Worm (Caenorhabditis elegans) whole organism, L1 larva: ENCODE results near the gene vps-29.

Source experiments
- F16B12.6 ChIP-seq: fragments of 150-350 bp; optimal IDR thresholded peaks from 2 replicates; lab custom pipeline; 2014; ENCODE audit warnings: missing biosample characterization, missing genetic modification characterization
- Y116A8C.19 ChIP-seq: sonication (generic microtip); optimal IDR thresholded peaks from 2 replicates; lab custom pipeline; 2016; ENCODE audit warnings: missing compliant biosample characterization, missing genetic modification characterization, borderline replicate concordance
- aly-2 ChIP-seq: fragments of 150-350 bp; optimal IDR thresholded peaks from 2 replicates; lab custom pipeline; 2014; ENCODE audit warnings: missing biosample characterization, missing genetic modification characterization
- ama-1 ChIP-seq: fragments of 150-350 bp; optimal IDR thresholded peaks from 2 replicates; lab custom pipeline; 2014
- ces-1 ChIP-seq: fragments of 150-350 bp; optimal IDR thresholded peaks from 2 replicates; lab custom pipeline; 2014; ENCODE audit warnings: missing biosample characterization, missing genetic modification reagents, missing genetic modification characterization
- dpl-1 ChIP-seq, 3 experiments: fragments of 150-350 bp in 2 of 3; sonication (generic microtip) in 1 of 3; optimal IDR thresholded peaks; 2 replicates each; lab custom pipeline; 2014 to 2017; ENCODE audit warnings: missing biosample characterization in 3 of 3, missing genetic modification characterization in 3 of 3, missing genetic modification reagents in 3 of 3
- dsc-1 ChIP-seq: sonication (generic microtip); optimal IDR thresholded peaks from 2 replicates; lab custom pipeline; 2016; ENCODE audit warnings: mild to moderate bottlenecking, missing genetic modification characterization, missing compliant biosample characterization
- efl-3 ChIP-seq: fragments of 200-800 bp; sonication (Bioruptor generic); optimal IDR thresholded peaks from 2 replicates; lab custom pipeline; 2018; ENCODE audit warnings: mild to moderate bottlenecking, missing genetic modification characterization, missing compliant biosample characterization
- egl-27 ChIP-seq, 2 experiments: fragments of 150-350 bp in 1 of 2; sonication (generic microtip); optimal IDR thresholded peaks; 3 replicates each; lab custom pipeline; 2017 to 2018; ENCODE audit warnings: missing biosample characterization in 2 of 2, missing genetic modification characterization in 2 of 2, missing genetic modification reagents in 2 of 2
- elt-2 ChIP-seq: sonication (generic microtip); optimal IDR thresholded peaks from 2 replicates; lab custom pipeline; 2016; ENCODE audit warnings: missing genetic modification characterization, mild to moderate bottlenecking, inconsistent platforms, missing compliant biosample characterization, missing genetic modification reagents
- elt-3 ChIP-seq, 6 experiments: fragments of 150-350 bp in 1 of 6; sonication (generic microtip); optimal IDR thresholded peaks; 2 replicates each; lab custom pipeline; 2017 to 2018; ENCODE audit warnings: missing biosample characterization in 6 of 6, missing genetic modification characterization in 6 of 6, inconsistent platforms in 1 of 6
- ets-5 ChIP-seq: fragments of 200-800 bp; sonication (Bioruptor generic); IDR thresholded peaks from 2 replicates; pipeline ENCODE4 v1.3.6; 2022; ENCODE audit warnings: missing genetic modification characterization, missing compliant biosample characterization
- fkh-10 ChIP-seq: sonication (generic microtip); optimal IDR thresholded peaks from 2 replicates; lab custom pipeline; 2017; ENCODE audit warnings: missing biosample characterization, missing genetic modification reagents, missing genetic modification characterization
- fkh-4 ChIP-seq: sonication (generic microtip); optimal IDR thresholded peaks from 2 replicates; lab custom pipeline; 2016; ENCODE audit warnings: missing compliant biosample characterization, missing genetic modification characterization, borderline replicate concordance
- grh-1 ChIP-seq: fragments of 200-800 bp; sonication (Bioruptor generic); IDR thresholded peaks from 2 replicates; pipeline ENCODE4 v1.3.6; 2022; ENCODE audit warnings: missing genetic modification reagents, missing genetic modification characterization, missing compliant biosample characterization
- hlh-17 ChIP-seq: fragments of 200-800 bp; sonication (Bioruptor generic); optimal IDR thresholded peaks from 2 replicates; lab custom pipeline; 2018; ENCODE audit warnings: missing genetic modification characterization, mild to moderate bottlenecking, missing compliant biosample characterization, moderate library complexity, borderline replicate concordance
- hpl-2 ChIP-seq: fragments of 150-350 bp; optimal IDR thresholded peaks from 2 replicates; lab custom pipeline; 2014; ENCODE audit warnings: missing biosample characterization, missing genetic modification reagents, missing genetic modification characterization
- irx-1 ChIP-seq: sonication (generic microtip); optimal IDR thresholded peaks from 2 replicates; lab custom pipeline; 2016; ENCODE audit warnings: missing genetic modification characterization, missing compliant biosample characterization
- isw-1 ChIP-seq: fragments of 200-800 bp; sonication (Bioruptor generic); IDR thresholded peaks from 2 replicates; pipeline ENCODE4 v1.3.6; 2022; ENCODE audit warnings: missing genetic modification characterization, missing compliant biosample characterization
- jun-1 ChIP-seq: fragments of 150-350 bp; optimal IDR thresholded peaks from 2 replicates; lab custom pipeline; 2014; ENCODE audit warnings: missing biosample characterization, missing genetic modification reagents, missing genetic modification characterization
- lin-13 ChIP-seq: fragments of 150-350 bp; optimal IDR thresholded peaks from 2 replicates; lab custom pipeline; 2014; ENCODE audit warnings: missing biosample characterization, missing genetic modification reagents, missing genetic modification characterization
- lin-14 ChIP-seq: fragments of 200-800 bp; sonication (Bioruptor generic); optimal IDR thresholded peaks from 2 replicates; lab custom pipeline; 2018; ENCODE audit warnings: mild to moderate bottlenecking, missing genetic modification characterization, moderate library complexity, missing compliant biosample characterization
- lin-15B ChIP-seq: fragments of 150-350 bp; sonication (generic microtip); optimal IDR thresholded peaks from 3 replicates; lab custom pipeline; 2014; ENCODE audit warnings: missing biosample characterization, missing genetic modification characterization
- lin-35 ChIP-seq, 2 experiments: fragments of 150-350 bp; optimal IDR thresholded peaks; 2 replicates each; lab custom pipeline; 2014; ENCODE audit warnings: missing biosample characterization in 2 of 2, missing genetic modification characterization in 2 of 2, missing genetic modification reagents in 2 of 2
- mab-9 ChIP-seq: fragments of 200-800 bp; sonication (Bioruptor generic); IDR thresholded peaks from 2 replicates; pipeline ENCODE4 v1.3.6; 2022; ENCODE audit warnings: missing genetic modification reagents, missing genetic modification characterization, missing compliant biosample characterization
- nhr-11 ChIP-seq: fragments of 150-350 bp; optimal IDR thresholded peaks from 2 replicates; lab custom pipeline; 2014; ENCODE audit warnings: missing biosample characterization, missing genetic modification characterization
- nhr-19 ChIP-seq: fragments of 200-800 bp; sonication (Bioruptor generic); conservative IDR thresholded peaks from 2 replicates; pipeline ENCODE4 v1.3.6; 2022; ENCODE audit warnings: missing genetic modification characterization, missing compliant biosample characterization
- nhr-20 ChIP-seq: sonication (generic microtip); optimal IDR thresholded peaks from 2 replicates; lab custom pipeline; 2016; ENCODE audit warnings: mild to moderate bottlenecking, missing genetic modification characterization, missing compliant biosample characterization
- nhr-47 ChIP-seq: sonication (generic microtip); optimal IDR thresholded peaks from 2 replicates; lab custom pipeline; 2016; ENCODE audit warnings: mild to moderate bottlenecking, missing genetic modification characterization, moderate library complexity, missing compliant biosample characterization
- nhr-71 ChIP-seq: sonication (generic microtip); optimal IDR thresholded peaks from 2 replicates; lab custom pipeline; 2016; ENCODE audit warnings: mild to moderate bottlenecking, missing genetic modification characterization, moderate library complexity, missing compliant biosample characterization
- nhr-76 ChIP-seq: sonication (generic microtip); optimal IDR thresholded peaks from 2 replicates; lab custom pipeline; 2017; ENCODE audit warnings: missing biosample characterization, missing genetic modification characterization
- nhr-77 ChIP-seq: fragments of 150-350 bp; optimal IDR thresholded peaks from 2 replicates; lab custom pipeline; 2014; ENCODE audit warnings: missing biosample characterization, missing genetic modification characterization
- nhr-84 ChIP-seq: sonication (generic microtip); optimal IDR thresholded peaks from 2 replicates; lab custom pipeline; 2017; ENCODE audit warnings: missing biosample characterization, missing genetic modification characterization
- nhr-85 ChIP-seq: sonication (generic microtip); peaks from one replicate; lab custom pipeline; 2016; ENCODE audit warnings: missing genetic modification characterization, inconsistent platforms, missing compliant biosample characterization
- nhr-90 ChIP-seq: sonication (generic microtip); optimal IDR thresholded peaks from 2 replicates; lab custom pipeline; 2016; ENCODE audit warnings: mild to moderate bottlenecking, missing genetic modification characterization, missing compliant biosample characterization; ENCODE audit not compliant: poor library complexity
- pag-3 ChIP-seq: sonication (generic microtip); optimal IDR thresholded peaks from 2 replicates; lab custom pipeline; 2017; ENCODE audit warnings: missing genetic modification characterization, mild to moderate bottlenecking, missing compliant biosample characterization, antibody characterized with exemption, borderline replicate concordance; ENCODE audit not compliant: insufficient read depth
- pax-3 ChIP-seq: fragments of 200-800 bp; sonication (Bioruptor generic); optimal IDR thresholded peaks from 2 replicates; lab custom pipeline; 2018; ENCODE audit warnings: mild to moderate bottlenecking, missing genetic modification characterization, moderate library complexity, missing compliant biosample characterization
- skn-1 ChIP-seq: fragments of 150-350 bp; optimal IDR thresholded peaks from 2 replicates; lab custom pipeline; 2014; ENCODE audit warnings: missing biosample characterization, missing genetic modification characterization
- snpc-4 ChIP-seq: fragments of 150-350 bp; optimal IDR thresholded peaks from 2 replicates; lab custom pipeline; 2014; ENCODE audit warnings: missing biosample characterization, missing genetic modification characterization
- sptf-1 ChIP-seq: fragments of 150-350 bp; optimal IDR thresholded peaks from 2 replicates; lab custom pipeline; 2014; ENCODE audit warnings: missing biosample characterization, missing genetic modification characterization
- sup-37 ChIP-seq: fragments of 200-800 bp; sonication (Bioruptor generic); optimal IDR thresholded peaks from 2 replicates; lab custom pipeline; 2018; ENCODE audit warnings: mild to moderate bottlenecking, missing genetic modification characterization, missing compliant biosample characterization
- swsn-7 ChIP-seq: sonication (generic microtip); optimal IDR thresholded peaks from 2 replicates; lab custom pipeline; 2016; ENCODE audit warnings: missing genetic modification characterization, missing compliant biosample characterization
- tbx-2 ChIP-seq: sonication (generic microtip); optimal IDR thresholded peaks from 2 replicates; lab custom pipeline; 2016; ENCODE audit warnings: missing genetic modification characterization, missing compliant biosample characterization
- tlp-1 ChIP-seq: fragments of 150-350 bp; optimal IDR thresholded peaks from 2 replicates; lab custom pipeline; 2014; ENCODE audit warnings: missing biosample characterization, missing genetic modification characterization
- unc-130 ChIP-seq: fragments of 150-350 bp; optimal IDR thresholded peaks from 2 replicates; lab custom pipeline; 2017; ENCODE audit warnings: missing biosample characterization, missing genetic modification characterization, inconsistent platforms
- unc-30 ChIP-seq: sonication (generic microtip); optimal IDR thresholded peaks from 2 replicates; lab custom pipeline; 2017; ENCODE audit warnings: missing biosample characterization, missing genetic modification characterization
- unc-86 ChIP-seq: sonication (generic microtip); optimal IDR thresholded peaks from 2 replicates; lab custom pipeline; 2016; ENCODE audit warnings: missing genetic modification characterization, missing compliant biosample characterization
- unc-98 ChIP-seq: fragments of 200-800 bp; sonication (Bioruptor generic); IDR thresholded peaks from 2 replicates; pipeline ENCODE4 v1.3.6; 2022; ENCODE audit warnings: missing genetic modification characterization, missing compliant biosample characterization
- vab-15 ChIP-seq: sonication (generic microtip); optimal IDR thresholded peaks from 2 replicates; lab custom pipeline; 2017; ENCODE audit warnings: missing genotype, mild to moderate bottlenecking, missing genetic modification characterization, missing compliant biosample characterization
- xbp-1 ChIP-seq: sonication (generic microtip); optimal IDR thresholded peaks from 2 replicates; lab custom pipeline; 2016; ENCODE audit warnings: missing genetic modification characterization, missing compliant biosample characterization
- zip-4 ChIP-seq: fragments of 200-800 bp; sonication (Bioruptor generic); optimal IDR thresholded peaks from 2 replicates; lab custom pipeline; 2018; ENCODE audit warnings: mild to moderate bottlenecking, missing genetic modification characterization, moderate library complexity, missing compliant biosample characterization
- ztf-4 ChIP-seq: fragments of 150-350 bp; optimal IDR thresholded peaks from 2 replicates; lab custom pipeline; 2014; ENCODE audit warnings: missing biosample characterization, missing genetic modification characterization

vps-29 gene

ce11 chrIII:10096525-10096972 lies 16.3 kb downstream of the vps-29 start (continued):
- TF ChIP-seq ets-5 (GFP tag; lab: Robert Waterston, UW) = no peak
- TF ChIP-seq elt-2 (tag; lab: Kevin White, UChicago) = peak; percentile 68
- TF ChIP-seq sup-37 = no peak
- TF ChIP-seq unc-30 = no peak
- TF ChIP-seq unc-86 (tag; lab: Kevin White, UChicago) = peak; percentile 94
- TF ChIP-seq aly-2 (tag; lab: Kevin White, UChicago) = peak; percentile 78
- peak; percentile 86 for TF ChIP-seq nhr-19
- peak; percentile 52 for TF ChIP-seq fkh-4 (tag; lab: Kevin White, UChicago)
- peak; percentile 87 for TF ChIP-seq nhr-11 (tag; lab: Kevin White, UChicago)
- TF ChIP-seq ztf-4 (tag; lab: Kevin White, UChicago) = peak; percentile 54
- no peak for TF ChIP-seq nhr-76
- TF ChIP-seq skn-1 (tag; lab: Kevin White, UChicago) = peak; percentile 57
- peak; percentile 93 for TF ChIP-seq nhr-85 (tag; lab: Kevin White, UChicago)
- peak; percentile 83 for TF ChIP-seq nhr-90 (tag; lab: Kevin White, UChicago)
- no peak for TF ChIP-seq sptf-1
- TF ChIP-seq unc-130 (tag; lab: Kevin White, UChicago) = peak; percentile 25
- TF ChIP-seq lin-15B = peak; percentile 35
- no peak for TF ChIP-seq tlp-1 (tag; lab: Kevin White, UChicago)
- no peak for TF ChIP-seq efl-3 (GFP tag; lab: Kevin White, UChicago)
- TF ChIP-seq ama-1 (lab: Kevin White, UChicago) = peak; percentile 53
- no peak for TF ChIP-seq Y116A8C.19 (tag; lab: Kevin White, UChicago)
- TF ChIP-seq dpl-1 (GFP tag; optimal IDR thresholded peaks at IDR 0.05; lab: Kevin White, UChicago) = peak; percentile 73 to 76 (median 73)
- peak; percentile 94 for TF ChIP-seq tbx-2 (tag; lab: Kevin White, UChicago)
- no peak for TF ChIP-seq pag-3 (tag; lab: Kevin White, UChicago)
- peak; percentile 65 to 85 for TF ChIP-seq egl-27 (tag; optimal IDR thresholded peaks at IDR 0.05; lab: Kevin White, UChicago)
- peak; percentile 94 for TF ChIP-seq nhr-47 (tag; lab: Kevin White, UChicago)
- TF ChIP-seq snpc-4 = peak; percentile 77
- TF ChIP-seq pax-3 (tag; lab: Kevin White, UChicago) = peak; percentile 53
- TF ChIP-seq fkh-10 (GFP tag; lab: Kevin White, UChicago) = peak; percentile 64
- peak; percentile 80 for TF ChIP-seq lin-35 (GFP tag; optimal IDR thresholded peaks at IDR 0.05; lab: Kevin White, UChicago)
- peak; percentile 97 for TF ChIP-seq nhr-71
- TF ChIP-seq hpl-2 (GFP tag; lab: Kevin White, UChicago) = no peak
- TF ChIP-seq swsn-7 (tag; lab: Kevin White, UChicago) = peak; percentile 93
- TF ChIP-seq ces-1 (GFP tag; lab: Kevin White, UChicago) = no peak
- TF ChIP-seq xbp-1 (tag; lab: Kevin White, UChicago) = peak; percentile 80
- peak; percentile 24 for TF ChIP-seq zip-4 (GFP tag; lab: Kevin White, UChicago)
- TF ChIP-seq hlh-17 (GFP tag; lab: Kevin White, UChicago) = no peak
- peak; percentile 65 for TF ChIP-seq F16B12.6 (tag; lab: Kevin White, UChicago)
- no peak; the same call in 1 of the 2 replicates for TF ChIP-seq unc-98 (GFP tag; lab: Robert Waterston, UW)
- TF ChIP-seq nhr-77 (tag; lab: Kevin White, UChicago) = peak; percentile 90
- peak; percentile 79 for TF ChIP-seq irx-1
- peak; percentile 92 for TF ChIP-seq nhr-20 (tag; lab: Kevin White, UChicago)
- peak; percentile 90 for TF ChIP-seq jun-1
- no peak for TF ChIP-seq vab-15 (tag; lab: Kevin White, UChicago)
- TF ChIP-seq lin-14 (GFP tag; lab: Kevin White, UChicago) = peak; percentile 99
- no peak for TF ChIP-seq nhr-84 (tag; lab: Kevin White, UChicago)
- TF ChIP-seq isw-1 (GFP tag; lab: Robert Waterston, UW) = peak; percentile 75
- peak; percentile 85 for TF ChIP-seq lin-13 (GFP tag; lab: Kevin White, UChicago)
- peak; percentile 60 for TF ChIP-seq grh-1 (GFP tag; lab: Robert Waterston, UW)
- peak; percentile 50; the same call in 1 of the 2 replicates for TF ChIP-seq mab-9
- TF ChIP-seq elt-3 (tag; optimal IDR thresholded peaks at IDR 0.05; lab: Kevin White, UChicago) = peak in 1 of 6 experiments; percentile 30
- TF ChIP-seq dsc-1 = peak; percentile 92
